Worm (Caenorhabditis elegans): Measurements from ENCODE around the gene mrpl-21.
A peak's percentile ranks its signal among the peaks of the same experiment; 100 is the strongest.

Gene mrpl-21

DNA sequence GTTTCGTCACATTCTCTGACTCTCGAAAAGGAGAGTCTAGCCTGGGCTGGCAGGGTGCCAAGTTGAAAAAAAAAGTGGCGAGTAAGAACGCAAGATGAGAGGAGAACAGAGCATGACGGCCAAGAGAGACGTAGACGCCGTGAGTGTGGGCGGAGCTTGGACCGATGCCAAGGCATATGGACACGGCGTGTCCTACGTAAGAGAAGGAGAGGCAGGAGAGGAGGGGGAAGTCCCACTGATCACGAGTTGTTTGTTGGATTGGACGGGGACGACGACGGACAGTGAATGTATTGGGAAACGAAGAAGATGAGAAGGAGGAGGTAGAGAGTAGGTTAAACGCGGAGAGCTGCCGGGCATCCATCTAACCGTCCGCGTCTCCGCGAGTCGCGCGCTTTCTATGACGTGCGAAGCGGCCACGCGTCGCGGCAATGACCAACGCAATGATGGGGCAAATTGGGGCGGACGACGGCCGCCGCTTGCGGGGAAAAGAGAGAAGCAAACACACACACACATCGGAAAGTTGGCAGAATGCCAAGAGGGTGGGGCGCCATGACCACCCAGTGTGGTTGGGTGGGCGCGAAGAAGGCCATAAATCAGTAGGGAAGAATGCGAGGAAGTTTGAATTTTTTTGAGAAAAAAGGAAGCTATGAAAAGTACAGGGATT lies 38.7 kb upstream of the mrpl-21 start (continued):
- peak; percentile 90 to 96 for TF ChIP-seq hif-1 (tag; optimal IDR thresholded peaks at IDR 0.05)
- 0 out of 2 replicates have a peak, but pooled peaks have one; percentile 71 for TF ChIP-seq dmd-8 (GFP tag; IDR thresholded peaks at IDR 0.05)
- no peak for TF ChIP-seq ceh-82 (tag; optimal IDR thresholded peaks at IDR 0.05)
- peak; percentile 93 for TF ChIP-seq nhr-10 (tag; optimal IDR thresholded peaks at IDR 0.05)
- TF ChIP-seq zip-11 (GFP tag; IDR thresholded peaks at IDR 0.05) = no peak; the same call in 1 of the 2 replicates
- peak; percentile 99 for TF ChIP-seq madf-9 (GFP tag; conservative IDR thresholded peaks at IDR 0.05)

DNA sequence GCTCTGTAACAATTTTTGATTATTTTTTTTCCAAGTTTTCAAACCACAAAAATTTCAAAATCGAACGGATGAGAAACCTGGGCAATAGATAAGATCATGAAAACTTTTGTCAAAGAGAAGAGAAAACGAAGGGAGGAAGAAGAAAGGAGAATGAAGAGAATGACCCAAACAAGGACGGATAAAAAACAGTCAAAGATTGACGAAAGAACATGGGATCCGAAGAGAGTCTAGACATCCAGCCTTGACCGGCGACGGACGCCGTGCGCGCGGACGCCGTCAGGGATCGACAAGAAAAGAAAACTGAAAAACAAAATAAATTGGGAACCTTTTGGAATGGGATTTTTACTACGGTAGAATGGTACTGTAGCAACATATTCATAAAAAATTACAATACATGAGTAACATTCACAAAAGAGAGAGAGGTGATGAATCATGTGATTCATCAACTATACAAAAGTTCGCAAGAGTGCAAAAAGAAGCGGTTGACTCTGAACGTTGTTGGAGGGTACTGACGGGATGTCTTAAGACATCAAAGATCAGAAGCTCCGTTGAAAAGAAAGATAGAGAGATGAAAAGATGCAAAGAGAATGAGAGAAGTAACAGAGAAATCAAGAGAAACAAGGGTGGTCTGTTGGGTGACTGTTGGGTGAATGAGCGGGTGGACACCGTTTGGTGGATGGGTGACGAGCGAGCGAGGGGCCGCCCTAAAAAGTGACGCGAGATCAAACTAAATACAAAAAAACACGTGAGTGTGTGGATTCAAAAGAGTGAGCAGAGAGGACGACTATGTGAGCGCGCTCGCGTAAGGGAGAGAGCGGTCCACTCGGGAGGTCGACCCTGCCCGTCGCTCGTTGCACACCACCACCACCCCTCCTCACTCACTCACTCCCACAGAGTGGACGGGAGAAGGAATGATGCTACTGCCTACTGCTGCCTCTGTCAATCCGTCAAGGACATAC lies 37.1 kb upstream of the mrpl-21 start, which contains the start of gene sup-26:
sup-26 (minus strand) TSS at position 10 of the 959 bp plus-strand sequence.
- peak; percentile 29 for TF ChIP-seq F10B5.3 (tag; optimal IDR thresholded peaks at IDR 0.05)
- TF ChIP-seq ceh-20 (GFP tag; IDR thresholded peaks at IDR 0.05) = no peak
- TF ChIP-seq pha-4 (GFP tag; IDR thresholded peaks at IDR 0.05) = no peak
- peak; percentile 32 for TF ChIP-seq pha-4 (tag; optimal IDR thresholded peaks at IDR 0.05)
- peak; percentile 41 for TF ChIP-seq hlh-11 (tag; optimal IDR thresholded peaks at IDR 0.05)
- no peak for TF ChIP-seq gei-8 (GFP tag; optimal IDR thresholded peaks at IDR 0.05)
- TF ChIP-seq nhr-11 (tag; optimal IDR thresholded peaks at IDR 0.05) = no peak
- TF ChIP-seq nhr-25 (tag; optimal IDR thresholded peaks at IDR 0.05; ENCODE audit: borderline replicate concordance, insufficient read depth) = peak; percentile 15
- TF ChIP-seq unc-130 (GFP tag; optimal IDR thresholded peaks at IDR 0.05) = no peak
- peak in 1 of 2 experiments; percentile 61 for TF ChIP-seq lsy-2 (tag; optimal IDR thresholded peaks at IDR 0.05)
- TF ChIP-seq nhr-6 (tag; optimal IDR thresholded peaks at IDR 0.05) = peak; percentile 90
- no peak for TF ChIP-seq dmd-8 (GFP tag; IDR thresholded peaks at IDR 0.05)
- peak; percentile 20 for TF ChIP-seq sdz-12 (GFP tag; optimal IDR thresholded peaks at IDR 0.05)
- TF ChIP-seq attf-4 (tag; optimal IDR thresholded peaks at IDR 0.05) = no peak
- TF ChIP-seq nhr-41 (GFP tag; IDR thresholded peaks at IDR 0.05) = no peak
- TF ChIP-seq rbr-2 (tag; optimal IDR thresholded peaks at IDR 0.05) = peak; percentile 32
- peak; percentile 47 for TF ChIP-seq hlh-30 (tag; optimal IDR thresholded peaks at IDR 0.05; ENCODE audit: insufficient read depth)
- peak; percentile 11 for TF ChIP-seq nhr-28 (tag; optimal IDR thresholded peaks at IDR 0.05)
- no peak for TF ChIP-seq jun-1 (tag; optimal IDR thresholded peaks at IDR 0.05)
- TF ChIP-seq dve-1 (tag; optimal IDR thresholded peaks at IDR 0.05; ENCODE audit: insufficient read depth) = peak; percentile 5
- TF ChIP-seq aha-1 (tag) = peak; percentile 90
- TF ChIP-seq ces-1 (GFP tag; optimal IDR thresholded peaks at IDR 0.05) = no peak
- peak in 1 of 2 experiments; percentile 57 for TF ChIP-seq unc-62 (GFP tag; optimal IDR thresholded peaks at IDR 0.05 in 1 of 2)
- no peak for TF ChIP-seq unc-62 (tag; optimal IDR thresholded peaks at IDR 0.05)
- no peak for TF ChIP-seq duxl-1 (tag; optimal IDR thresholded peaks at IDR 0.05; ENCODE audit: poor library complexity)
- TF ChIP-seq Y5F2A.4 (GFP tag; optimal IDR thresholded peaks at IDR 0.05) = no peak
- TF ChIP-seq egl-43 (GFP tag; IDR thresholded peaks at IDR 0.05) = no peak
- peak; percentile 87 for TF ChIP-seq set-16 (GFP tag; IDR thresholded peaks at IDR 0.05)
- TF ChIP-seq lin-1 (GFP tag; IDR thresholded peaks at IDR 0.05) = no peak

DNA sequence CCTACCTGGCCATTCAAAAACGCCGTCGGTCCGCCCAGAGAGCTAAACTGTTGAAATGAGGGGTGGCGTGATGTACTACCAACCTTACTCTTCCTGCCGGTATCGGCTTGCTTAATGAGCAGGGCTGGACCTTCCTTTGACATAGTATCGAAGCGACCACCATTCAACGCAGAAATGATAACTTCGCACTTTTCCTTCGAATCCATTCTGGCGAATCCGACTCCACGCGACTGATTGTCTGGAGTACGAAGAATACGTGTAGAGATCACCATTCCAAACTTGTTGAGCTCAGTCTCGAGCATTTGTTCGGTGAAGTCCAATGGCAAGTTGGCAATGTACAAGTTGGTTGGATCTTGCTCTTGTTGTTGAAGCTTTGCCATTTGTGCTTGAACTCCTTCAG lies 34.8 kb upstream of the mrpl-21 start:
- TF ChIP-seq lin-39 (tag; optimal IDR thresholded peaks at IDR 0.05) (no peak), zag-1 (tag; optimal IDR thresholded peaks at IDR 0.05) (no peak), unc-62 (GFP tag; optimal IDR thresholded peaks at IDR 0.05 in 1 of 2) (peak in 1 of 2 experiments; percentile 47), unc-62 (tag; optimal IDR thresholded peaks at IDR 0.05) (no peak), egl-43 (GFP tag; IDR thresholded peaks at IDR 0.05) (peak; percentile 16; the same call in 1 of the 2 replicates)

Data from whole organism, L4 larva.